Worm (Caenorhabditis elegans) whole organism, L4 larva: ENCODE measurements around the gene srw-141.
"Not testable (repeated sequence)": the region's sequence is repeated elsewhere in the genome, so short reads cannot be mapped to it uniquely, and the experiment has no call there.

Experiments used
- Y5F2A.4 ChIP-seq: fragments of 200-800 bp; sonication (Bioruptor generic); optimal IDR thresholded peaks from 2 replicates; lab custom pipeline; 2018; ENCODE audit warnings: mild to moderate bottlenecking, missing genetic modification characterization, missing compliant biosample characterization
- ceh-82 ChIP-seq: sonication (generic microtip); optimal IDR thresholded peaks from 2 replicates; lab custom pipeline; 2017; ENCODE audit warnings: missing biosample characterization, missing genetic modification characterization
- duxl-1 ChIP-seq: sonication (generic microtip); optimal IDR thresholded peaks from 2 replicates; lab custom pipeline; 2016; ENCODE audit warnings: mild to moderate bottlenecking, missing genetic modification characterization, moderate library complexity, missing compliant biosample characterization; ENCODE audit not compliant: poor library complexity
- gei-8 ChIP-seq: fragments of 200-800 bp; sonication (Bioruptor generic); optimal IDR thresholded peaks from 2 replicates; lab custom pipeline; 2018; ENCODE audit warnings: mild to moderate bottlenecking, missing genetic modification characterization, missing compliant biosample characterization
- lin-15B ChIP-seq: fragments of 150-350 bp; sonication (generic microtip); optimal IDR thresholded peaks from 3 replicates; lab custom pipeline; 2014; ENCODE audit warnings: missing biosample characterization, missing genetic modification characterization
- mdt-29 ChIP-seq: fragments of 200-800 bp; sonication (Bioruptor generic); IDR thresholded peaks from 2 replicates; pipeline ENCODE4 v1.3.6; 2022; ENCODE audit warnings: missing genetic modification reagents, missing genetic modification characterization, missing compliant biosample characterization
- pha-4 ChIP-seq, 2 experiments: fragments of 150-350 bp in 1 of 2; fragments of 200-800 bp in 1 of 2; sonication (Bioruptor generic) in 1 of 2; IDR thresholded peaks in 1 of 2; optimal IDR thresholded peaks in 1 of 2; 2 replicates each; pipeline versions ENCODE4 v1.3.6 to Lab custom; 2014 to 2022; ENCODE audit warnings: missing genetic modification characterization in 2 of 2, missing genetic modification reagents in 2 of 2, missing biosample characterization in 1 of 2, missing compliant biosample characterization in 1 of 2
- zip-2 ChIP-seq: fragments of 150-350 bp; optimal IDR thresholded peaks from 2 replicates; lab custom pipeline; 2014; ENCODE audit warnings: missing biosample characterization, missing genetic modification characterization
- ztf-7 ChIP-seq: fragments of 150-350 bp; optimal IDR thresholded peaks from 2 replicates; lab custom pipeline; 2014; ENCODE audit warnings: missing biosample characterization, missing genetic modification characterization

- TF ChIP-seq pha-4 (GFP tag; IDR thresholded peaks at IDR 0.05; lab: Robert Waterston, UW); pha-4 (tag; optimal IDR thresholded peaks at IDR 0.05; lab: Kevin White, UChicago); Y5F2A.4 (GFP tag; lab: Kevin White, UChicago); zip-2 (tag; lab: Kevin White, UChicago); ceh-82 (tag; lab: Kevin White, UChicago); mdt-29; ztf-7; duxl-1 (tag; lab: Kevin White, UChicago); lin-15B (tag; lab: Kevin White, UChicago); gei-8 (GFP tag; lab: Kevin White, UChicago): not testable (repeated sequence)
These were observed 16.9 kb upstream of the srw-141 start, which contains the start of gene srh-248 for ce11 chrV:2955342-2955741.
